Worm (Caenorhabditis elegans) whole organism, early embryonic: Measurements from ENCODE around the gene ifo-1.

Source experiments
- B0310.2 ChIP-seq: sonication (generic microtip); optimal IDR thresholded peaks from 2 replicates; lab custom pipeline; 2016; ENCODE audit warnings: mild to moderate bottlenecking, missing genetic modification characterization, missing compliant biosample characterization
- hmbx-1 ChIP-seq: sonication (generic microtip); optimal IDR thresholded peaks from 2 replicates; lab custom pipeline; 2016; ENCODE audit warnings: mild to moderate bottlenecking, missing genetic modification characterization, missing compliant biosample characterization

DNA sequence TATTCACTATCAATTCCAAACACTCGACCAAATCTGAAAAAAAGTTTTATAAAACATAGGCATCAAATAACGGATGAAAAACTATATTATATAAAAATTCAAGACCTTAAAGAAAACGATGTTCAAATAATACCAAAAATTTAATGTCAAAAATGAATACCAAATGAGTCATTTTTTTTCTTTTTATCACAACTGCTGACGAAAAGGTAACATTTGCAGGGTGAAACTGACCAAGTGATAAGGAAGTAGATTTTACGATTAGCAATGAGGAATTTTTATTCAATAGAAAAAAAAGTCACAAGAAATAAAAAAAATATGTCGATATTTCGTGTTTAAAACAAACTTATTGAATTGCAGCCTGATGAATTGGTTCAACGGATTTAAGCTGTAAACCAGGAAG, 40.6 kb downstream of the ifo-1 start, which contains the start of gene C06E4.8:
- TF ChIP-seq B0310.2 (no peak), hmbx-1 (tag; lab: Kevin White, UChicago) (no peak)
